Worm (Caenorhabditis elegans) whole organism, L4/young adult: ENCODE measurements around the gene crls-1.

Experiments
- dao-5 ChIP-seq: sonication (generic microtip); optimal IDR thresholded peaks from 2 replicates; lab custom pipeline; 2016; ENCODE audit warnings: missing genotype, missing genetic modification characterization, moderate library complexity, missing compliant biosample characterization
- him-1 ChIP-seq: sonication (generic microtip); optimal IDR thresholded peaks from 2 replicates; lab custom pipeline; 2016; ENCODE audit warnings: missing genotype, missing genetic modification reagents, missing genetic modification characterization, missing compliant biosample characterization

- TF ChIP-seq him-1 (no peak), dao-5 (no peak)
Measured at ce11 chrIII:937961-938360, 28.3 kb upstream of the crls-1 start, which contains the start of gene fbxa-56.
